Worm (Caenorhabditis elegans) whole organism, mixed stage, embryonic: Measurements from ENCODE around the gene C02C6.14.

Experiments
- M03D4.4 ChIP-seq: sonication (generic microtip); optimal IDR thresholded peaks from 2 replicates; lab custom pipeline; 2017; ENCODE audit warnings: mild to moderate bottlenecking, missing genetic modification characterization, missing compliant biosample characterization
- bed-3 ChIP-seq: fragments of 200-800 bp; sonication (Bioruptor generic); optimal IDR thresholded peaks from 3 replicates; lab custom pipeline; 2018; ENCODE audit warnings: mild to moderate bottlenecking, missing genetic modification characterization, moderate library complexity, missing compliant biosample characterization
- blmp-1 ChIP-seq: fragments of 150-350 bp; optimal IDR thresholded peaks from 2 replicates; lab custom pipeline; 2014; ENCODE audit warnings: missing biosample characterization, missing genetic modification characterization
- ceh-39 ChIP-seq: fragments of 150-350 bp; optimal IDR thresholded peaks from 2 replicates; lab custom pipeline; 2014; ENCODE audit warnings: missing biosample characterization, missing genetic modification characterization
- ceh-43 ChIP-seq: fragments of 200-800 bp; sonication (Bioruptor generic); optimal IDR thresholded peaks from 2 replicates; lab custom pipeline; 2018; ENCODE audit warnings: mild to moderate bottlenecking, missing genetic modification characterization, moderate library complexity, missing compliant biosample characterization
- ceh-83 ChIP-seq: fragments of 200-800 bp; sonication (Bioruptor generic); optimal IDR thresholded peaks from 2 replicates; lab custom pipeline; 2018; ENCODE audit warnings: mild to moderate bottlenecking, missing genetic modification characterization, missing compliant biosample characterization
- ces-1 ChIP-seq: fragments of 150-350 bp; optimal IDR thresholded peaks from 2 replicates; lab custom pipeline; 2014; ENCODE audit warnings: missing biosample characterization, missing genetic modification reagents, missing genetic modification characterization
- cnd-1 ChIP-seq: fragments of 200-800 bp; sonication (Bioruptor generic); optimal IDR thresholded peaks from 2 replicates; lab custom pipeline; 2018; ENCODE audit warnings: mild to moderate bottlenecking, missing genetic modification characterization, missing compliant biosample characterization
- drap-1 ChIP-seq: fragments of 200-800 bp; sonication (Bioruptor generic); optimal IDR thresholded peaks from 3 replicates; lab custom pipeline; 2018; ENCODE audit warnings: mild to moderate bottlenecking, missing genetic modification characterization, missing compliant biosample characterization
- elt-1 ChIP-seq: sonication (generic microtip); optimal IDR thresholded peaks from 2 replicates; lab custom pipeline; 2017; ENCODE audit warnings: missing genetic modification characterization, mild to moderate bottlenecking, missing compliant biosample characterization, antibody characterized with exemption, moderate library complexity, borderline replicate concordance; ENCODE audit not compliant: insufficient read depth
- flh-1 ChIP-seq: fragments of 200-800 bp; sonication (Bioruptor generic); optimal IDR thresholded peaks from 2 replicates; lab custom pipeline; 2018; ENCODE audit warnings: mild to moderate bottlenecking, missing genetic modification characterization, moderate library complexity, missing compliant biosample characterization
- ham-2 ChIP-seq: fragments of 200-800 bp; sonication (Bioruptor generic); optimal IDR thresholded peaks from 2 replicates; lab custom pipeline; 2018; ENCODE audit warnings: mild to moderate bottlenecking, missing genetic modification characterization, missing compliant biosample characterization
- hlh-1 ChIP-seq: fragments of 150-350 bp; optimal IDR thresholded peaks from 2 replicates; lab custom pipeline; 2014; ENCODE audit warnings: missing biosample characterization, missing genetic modification reagents, missing genetic modification characterization
- lin-13 ChIP-seq: fragments of 150-350 bp; optimal IDR thresholded peaks from 2 replicates; lab custom pipeline; 2014; ENCODE audit warnings: missing biosample characterization, missing genetic modification characterization
- lin-32 ChIP-seq: fragments of 200-800 bp; sonication (Bioruptor generic); optimal IDR thresholded peaks from 2 replicates; lab custom pipeline; 2018; ENCODE audit warnings: mild to moderate bottlenecking, missing genetic modification characterization, missing compliant biosample characterization
- lsy-2 ChIP-seq: fragments of 150-350 bp; optimal IDR thresholded peaks from 2 replicates; lab custom pipeline; 2014; ENCODE audit warnings: missing biosample characterization, missing genetic modification characterization
- mab-5 ChIP-seq: fragments of 150-350 bp; optimal IDR thresholded peaks from 2 replicates; lab custom pipeline; 2014; ENCODE audit warnings: missing biosample characterization, missing genetic modification characterization
- mep-1 ChIP-seq: fragments of 150-350 bp; optimal IDR thresholded peaks from 2 replicates; lab custom pipeline; 2017; ENCODE audit warnings: missing biosample characterization, missing genetic modification reagents, missing genetic modification characterization, inconsistent platforms
- mls-2 ChIP-seq: sonication (generic microtip); optimal IDR thresholded peaks from 2 replicates; lab custom pipeline; 2016; ENCODE audit warnings: mild to moderate bottlenecking, missing genetic modification characterization, moderate library complexity, missing compliant biosample characterization
- nhr-2 ChIP-seq: fragments of 150-350 bp; optimal IDR thresholded peaks from 2 replicates; lab custom pipeline; 2014; ENCODE audit warnings: missing biosample characterization, missing genetic modification characterization
- nhr-237 ChIP-seq: fragments of 150-350 bp; optimal IDR thresholded peaks from 2 replicates; lab custom pipeline; 2014; ENCODE audit warnings: missing biosample characterization, missing genetic modification characterization
- nhr-28 ChIP-seq: fragments of 150-350 bp; optimal IDR thresholded peaks from 2 replicates; lab custom pipeline; 2014; ENCODE audit warnings: missing biosample characterization, missing genetic modification characterization
- pha-4 ChIP-seq: fragments of 150-350 bp; optimal IDR thresholded peaks from 2 replicates; lab custom pipeline; 2018; ENCODE audit warnings: missing biosample characterization, missing genetic modification reagents, missing genetic modification characterization
- sem-2 ChIP-seq: fragments of 200-800 bp; sonication (Bioruptor generic); optimal IDR thresholded peaks from 2 replicates; lab custom pipeline; 2018; ENCODE audit warnings: mild to moderate bottlenecking, missing genetic modification characterization, missing compliant biosample characterization
- sptf-1 ChIP-seq: sonication (generic microtip); optimal IDR thresholded peaks from 2 replicates; lab custom pipeline; 2017; ENCODE audit warnings: mild to moderate bottlenecking, missing genetic modification characterization, moderate library complexity, missing compliant biosample characterization
- tbx-8 ChIP-seq: fragments of 200-800 bp; sonication (Bioruptor generic); optimal IDR thresholded peaks from 2 replicates; lab custom pipeline; 2018; ENCODE audit warnings: mild to moderate bottlenecking, missing genetic modification characterization, moderate library complexity, missing compliant biosample characterization
- unc-120 ChIP-seq: sonication (generic microtip); optimal IDR thresholded peaks from 2 replicates; lab custom pipeline; 2017; ENCODE audit warnings: missing genetic modification characterization, missing compliant biosample characterization; ENCODE audit not compliant: poor library complexity, severe bottlenecking
- unc-62 ChIP-seq: fragments of 150-350 bp; optimal IDR thresholded peaks from 2 replicates; lab custom pipeline; 2014; ENCODE audit warnings: missing biosample characterization, missing genetic modification reagents, missing genetic modification characterization
- zip-8 ChIP-seq: fragments of 150-350 bp; optimal IDR thresholded peaks from 2 replicates; lab custom pipeline; 2014; ENCODE audit warnings: missing biosample characterization, missing genetic modification characterization
- ztf-11 ChIP-seq: fragments of 150-350 bp; optimal IDR thresholded peaks from 2 replicates; lab custom pipeline; 2014; ENCODE audit warnings: missing biosample characterization, missing genetic modification characterization

The C02C6.14 gene

ce11 chrX:15507830-15508347 is 29.6 kb upstream of the C02C6.14 start, which contains the start of gene zipt-7.2:
Gene zipt-7.2, minus strand, starts transcription at chrX:15507880.
- TF ChIP-seq nhr-2, result peak; percentile 12
- TF ChIP-seq ceh-43 (GFP tag; lab: Kevin White, UChicago), result no peak
- TF ChIP-seq drap-1 (GFP tag; lab: Kevin White, UChicago), result no peak
- no peak for TF ChIP-seq zip-8 (tag; lab: Kevin White, UChicago)
- TF ChIP-seq lsy-2, result no peak
- TF ChIP-seq elt-1, result peak; percentile 10
- TF ChIP-seq mep-1, result peak; percentile 62
- peak; percentile 1 for TF ChIP-seq ceh-83 (GFP tag; lab: Kevin White, UChicago)
- peak; percentile 6 for TF ChIP-seq ceh-39 (tag; lab: Kevin White, UChicago)
- peak; percentile 34 for TF ChIP-seq hlh-1 (tag; lab: Kevin White, UChicago)
- no peak for TF ChIP-seq blmp-1 (tag; lab: Kevin White, UChicago)
- TF ChIP-seq cnd-1, result peak; percentile 80
- TF ChIP-seq tbx-8, result no peak
- no peak for TF ChIP-seq mls-2
- peak; percentile 1 for TF ChIP-seq ztf-11 (tag; lab: Kevin White, UChicago)
- peak; percentile 36 for TF ChIP-seq lin-13 (tag; lab: Kevin White, UChicago)
- peak; percentile 74 for TF ChIP-seq pha-4
- peak; percentile 47 for TF ChIP-seq unc-120 (tag; lab: Kevin White, UChicago)

ce11 chrX:15509681-15510080 is 27.8 kb upstream of the C02C6.14 start, which contains the start of gene eat-20:
Gene eat-20, plus strand, starts transcription at chrX:15510011.
- no peak for TF ChIP-seq ztf-11 (tag; lab: Kevin White, UChicago)
- no peak for TF ChIP-seq ceh-39 (tag; lab: Kevin White, UChicago)
- TF ChIP-seq unc-120 (tag; lab: Kevin White, UChicago), result no peak
- TF ChIP-seq ham-2, result no peak
- TF ChIP-seq lin-13 (tag; lab: Kevin White, UChicago), result no peak

ce11 chrX:15514547-15514946 is 22.9 kb upstream of the C02C6.14 start:
- TF ChIP-seq bed-3 (GFP tag; lab: Kevin White, UChicago) (no peak), unc-62 (GFP tag; lab: Kevin White, UChicago) (no peak), unc-120 (tag; lab: Kevin White, UChicago) (no peak), ceh-83 (GFP tag; lab: Kevin White, UChicago) (no peak), pha-4 (no peak), blmp-1 (tag; lab: Kevin White, UChicago) (no peak), nhr-237 (tag; lab: Kevin White, UChicago) (no peak), hlh-1 (tag; lab: Kevin White, UChicago) (no peak), flh-1 (GFP tag; lab: Kevin White, UChicago) (no peak), ceh-43 (GFP tag; lab: Kevin White, UChicago) (no peak), sem-2 (no peak), elt-1 (no peak), drap-1 (GFP tag; lab: Kevin White, UChicago) (no peak), mep-1 (no peak)
- TF ChIP-seq, all 35 proteins: peak for 0

- TF ChIP-seq sptf-1 (tag; lab: Kevin White, UChicago), result peak; percentile 41
- TF ChIP-seq sem-2, result peak; percentile 18
- no peak for TF ChIP-seq zip-8 (tag; lab: Kevin White, UChicago)
- TF ChIP-seq M03D4.4, result peak; percentile 51
- TF ChIP-seq ces-1 (GFP tag; lab: Kevin White, UChicago), result no peak
- no peak for TF ChIP-seq nhr-28 (tag; lab: Kevin White, UChicago)
- TF ChIP-seq unc-120 (tag; lab: Kevin White, UChicago), result peak; percentile 21
These were observed 21.7 kb upstream of the C02C6.14 start for ce11 chrX:15515798-15516197.

- TF ChIP-seq pha-4 (no peak), ceh-39 (tag; lab: Kevin White, UChicago) (no peak), lin-32 (GFP tag; lab: Kevin White, UChicago) (no peak), mab-5 (tag; lab: Kevin White, UChicago) (no peak), nhr-28 (tag; lab: Kevin White, UChicago) (no peak), mep-1 (no peak), sem-2 (no peak), zip-8 (tag; lab: Kevin White, UChicago) (no peak), blmp-1 (tag; lab: Kevin White, UChicago) (no peak), elt-1 (no peak)
These were observed 9.0 kb upstream of the C02C6.14 start for ce11 chrX:15528472-15528871.
